Fruit fly (Drosophila melanogaster) whole organism, embryonic: Measurements from ENCODE around the gene Grd.

Source experiments
- BEAF-32 ChIP-seq: fragments of 200-800 bp; sonication (Bioruptor generic); optimal IDR thresholded peaks from 3 replicates; lab custom pipeline; 2017; ENCODE audit warnings: missing biosample characterization, missing genetic modification characterization, mild to moderate bottlenecking, moderate library complexity, missing genetic modification reagents
- CG1024 ChIP-seq: fragments of 200-800 bp; sonication (Bioruptor generic); IDR thresholded peaks from 2 replicates; pipeline ENCODE4 v1.3.6; 2022; ENCODE audit warnings: missing biosample characterization, missing genetic modification characterization
- CG10321 ChIP-seq: fragments of 200-800 bp; sonication (Bioruptor generic); IDR thresholded peaks from 2 replicates; pipeline ENCODE4 v1.3.6; 2022; ENCODE audit warnings: missing biosample characterization, missing genetic modification characterization
- CG11504 ChIP-seq: fragments of 200-800 bp; sonication (Bioruptor generic); optimal IDR thresholded peaks from 3 replicates; lab custom pipeline; 2019; ENCODE audit warnings: missing biosample characterization, mild to moderate bottlenecking, missing genetic modification characterization, moderate library complexity
- CG11560 ChIP-seq: fragments of 200-800 bp; sonication (Bioruptor generic); IDR thresholded peaks from 3 replicates; pipeline ENCODE4 v1.3.6; 2022; ENCODE audit warnings: missing biosample characterization, missing genetic modification characterization
- CG12769 ChIP-seq: fragments of 200-800 bp; sonication (Bioruptor generic); optimal IDR thresholded peaks from 2 replicates; lab custom pipeline; 2019; ENCODE audit warnings: missing biosample characterization, mild to moderate bottlenecking, missing genetic modification characterization, moderate library complexity
- CG13296 ChIP-seq: fragments of 200-800 bp; sonication (Bioruptor generic); optimal IDR thresholded peaks from 3 replicates; lab custom pipeline; 2018; ENCODE audit warnings: missing biosample characterization, mild to moderate bottlenecking, missing genetic modification characterization
- CG14014 ChIP-seq: fragments of 200-800 bp; sonication (Bioruptor generic); IDR thresholded peaks from 2 replicates; pipeline ENCODE4 v1.3.6; 2022; ENCODE audit warnings: missing biosample characterization, missing genetic modification characterization
- CG14860 ChIP-seq: fragments of 200-800 bp; sonication (Bioruptor generic); IDR thresholded peaks from 3 replicates; pipeline ENCODE4 v1.3.6; 2022; ENCODE audit warnings: missing biosample characterization, missing genetic modification characterization; ENCODE audit not compliant: partially characterized antibody
- CG2875 ChIP-seq: fragments of 200-800 bp; sonication (Bioruptor generic); optimal IDR thresholded peaks from 2 replicates; lab custom pipeline; 2017; ENCODE audit warnings: missing biosample characterization, mild to moderate bottlenecking, missing genetic modification characterization, missing genetic modification reagents
- CG3163 ChIP-seq: fragments of 200-800 bp; sonication (Bioruptor generic); optimal IDR thresholded peaks from 3 replicates; lab custom pipeline; 2016; ENCODE audit warnings: missing biosample characterization, missing genetic modification characterization
- CG42726 ChIP-seq: fragments of 200-800 bp; sonication (Bioruptor generic); IDR thresholded peaks from 2 replicates; pipeline ENCODE4 v1.3.6; 2022; ENCODE audit warnings: missing biosample characterization, missing genetic modification characterization; ENCODE audit not compliant: partially characterized antibody
- CG5180 ChIP-seq: fragments of 200-800 bp; sonication (Bioruptor generic); optimal IDR thresholded peaks from 3 replicates; lab custom pipeline; 2017; ENCODE audit warnings: missing biosample characterization, missing genetic modification characterization, mild to moderate bottlenecking, moderate library complexity, missing genetic modification reagents
- CG6175 ChIP-seq: fragments of 200-800 bp; sonication (Bioruptor generic); IDR thresholded peaks from 3 replicates; pipeline ENCODE4 v1.3.6; 2022; ENCODE audit warnings: missing biosample characterization, missing genetic modification characterization
- CG6689 ChIP-seq: fragments of 200-800 bp; sonication (Bioruptor generic); IDR thresholded peaks from 2 replicates; pipeline ENCODE4 v1.3.6; 2022; ENCODE audit warnings: missing biosample characterization, missing genetic modification characterization
- CG7372 ChIP-seq: fragments of 200-800 bp; sonication (Bioruptor generic); IDR thresholded peaks from 2 replicates; pipeline ENCODE4 v1.3.6; 2022; ENCODE audit warnings: missing biosample characterization, missing genetic modification characterization
- CrebB ChIP-seq: fragments of 200-800 bp; sonication (Bioruptor generic); optimal IDR thresholded peaks from 3 replicates; lab custom pipeline; 2018; ENCODE audit warnings: missing biosample characterization, mild to moderate bottlenecking, missing genetic modification characterization
- Dbx ChIP-seq: fragments of 200-800 bp; sonication (Bioruptor generic); IDR thresholded peaks from 3 replicates; pipeline ENCODE4 v1.3.6; 2022; ENCODE audit warnings: missing biosample characterization, missing genetic modification characterization
- Doc3 ChIP-seq: fragments of 200-800 bp; sonication (Bioruptor generic); IDR thresholded peaks from 3 replicates; pipeline ENCODE4 v1.3.6; 2022; ENCODE audit warnings: missing biosample characterization, missing genetic modification characterization; ENCODE audit not compliant: partially characterized antibody
- ERR ChIP-seq: fragments of 200-800 bp; sonication (Bioruptor generic); optimal IDR thresholded peaks from 2 replicates; lab custom pipeline; 2016; ENCODE audit warnings: missing biosample characterization, missing genetic modification characterization
- Ets65A ChIP-seq: fragments of 200-800 bp; sonication (Bioruptor generic); peaks from one replicate; lab custom pipeline; 2016; ENCODE audit warnings: missing biosample characterization, missing genetic modification characterization
- HmgZ ChIP-seq: fragments of 200-800 bp; sonication (Bioruptor generic); optimal IDR thresholded peaks from 2 replicates; lab custom pipeline; 2018; ENCODE audit warnings: missing biosample characterization, mild to moderate bottlenecking, missing genetic modification characterization
- Hmr ChIP-seq: fragments of 200-800 bp; sonication (Bioruptor generic); optimal IDR thresholded peaks from 3 replicates; lab custom pipeline; 2017; ENCODE audit warnings: mild to moderate bottlenecking, missing biosample characterization, missing genetic modification reagents, missing genetic modification characterization
- Hr39 ChIP-seq: fragments of >200 bp; optimal IDR thresholded peaks from 2 replicates; lab custom pipeline; 2017
- Hr78 ChIP-seq, 2 experiments: fragments of 200-800 bp in 1 of 2; fragments of >200 bp in 1 of 2; sonication (Bioruptor generic) in 1 of 2; optimal IDR thresholded peaks; 2 replicates each; lab custom pipeline; 2017 to 2019; ENCODE audit warnings: missing biosample characterization in 2 of 2, missing genetic modification characterization in 2 of 2, mild to moderate bottlenecking in 1 of 2, moderate library complexity in 1 of 2
- MBD-R2 ChIP-seq: fragments of 200-800 bp; sonication (Bioruptor generic); IDR thresholded peaks from 2 replicates; pipeline ENCODE4 v1.3.6; 2022; ENCODE audit warnings: missing biosample characterization, missing genetic modification characterization
- Mad ChIP-seq: fragments of 200-800 bp; sonication (Bioruptor generic); optimal IDR thresholded peaks from 2 replicates; lab custom pipeline; 2016; ENCODE audit warnings: missing biosample characterization, missing genetic modification characterization
- Nf-YC ChIP-seq: fragments of 200-800 bp; optimal IDR thresholded peaks from 3 replicates; lab custom pipeline; 2019; ENCODE audit warnings: missing biosample characterization, mild to moderate bottlenecking, missing genetic modification characterization, moderate library complexity
- NfI ChIP-seq: fragments of 200-800 bp; sonication (Bioruptor generic); optimal IDR thresholded peaks from 3 replicates; lab custom pipeline; 2018; ENCODE audit warnings: missing biosample characterization, mild to moderate bottlenecking, missing genetic modification characterization, moderate library complexity
- Ptx1 ChIP-seq: fragments of 200-800 bp; sonication (Bioruptor generic); IDR thresholded peaks from 2 replicates; pipeline ENCODE4 v1.3.6; 2022; ENCODE audit warnings: missing biosample characterization, missing genetic modification characterization
- Sox102F ChIP-seq: fragments of 200-800 bp; sonication (Bioruptor generic); optimal IDR thresholded peaks from 2 replicates; lab custom pipeline; 2018; ENCODE audit warnings: missing biosample characterization, mild to moderate bottlenecking, missing genetic modification characterization, moderate library complexity
- Vsx1 ChIP-seq: fragments of 200-800 bp; sonication (Bioruptor generic); optimal IDR thresholded peaks from 2 replicates; lab custom pipeline; 2017; ENCODE audit warnings: missing biosample characterization, mild to moderate bottlenecking, missing genetic modification characterization, missing genetic modification reagents
- amos ChIP-seq: fragments of 200-800 bp; sonication (Bioruptor generic); IDR thresholded peaks from 2 replicates; pipeline ENCODE4 v1.3.6; 2022; ENCODE audit warnings: missing biosample characterization, missing genetic modification characterization; ENCODE audit not compliant: partially characterized antibody
- ash1 ChIP-seq: fragments of 200-800 bp; sonication (Bioruptor generic); optimal IDR thresholded peaks from 2 replicates; lab custom pipeline; 2018; ENCODE audit warnings: missing biosample characterization, mild to moderate bottlenecking, missing genetic modification characterization
- cas ChIP-seq: fragments of 200-800 bp; sonication (Bioruptor generic); IDR thresholded peaks from 2 replicates; pipeline ENCODE4 v1.3.6; 2022; ENCODE audit warnings: missing biosample characterization, missing genetic modification characterization
- cwo ChIP-seq: fragments of 200-800 bp; sonication (Bioruptor generic); optimal IDR thresholded peaks from 3 replicates; lab custom pipeline; 2017; ENCODE audit warnings: missing biosample characterization, missing genetic modification characterization, mild to moderate bottlenecking, moderate library complexity, missing genetic modification reagents
- en ChIP-seq: fragments of 200-800 bp; sonication (Bioruptor generic); optimal IDR thresholded peaks from 2 replicates; lab custom pipeline; 2016; ENCODE audit warnings: missing biosample characterization, missing genetic modification characterization
- gro ChIP-seq: fragments of 200-800 bp; sonication (Bioruptor generic); optimal IDR thresholded peaks from 2 replicates; lab custom pipeline; 2016; ENCODE audit warnings: missing biosample characterization, missing genetic modification characterization
- inv ChIP-seq: fragments of 200-800 bp; sonication (Bioruptor generic); IDR thresholded peaks from 2 replicates; pipeline ENCODE4 v1.3.6; 2022; ENCODE audit warnings: missing biosample characterization, missing genetic modification characterization; ENCODE audit not compliant: partially characterized antibody
- jumu ChIP-seq: fragments of 200-800 bp; sonication (Bioruptor generic); optimal IDR thresholded peaks from 3 replicates; lab custom pipeline; 2016; ENCODE audit warnings: missing biosample characterization, missing genetic modification characterization
- lilli ChIP-seq: fragments of 200-800 bp; sonication (Bioruptor generic); optimal IDR thresholded peaks from 3 replicates; lab custom pipeline; 2016; ENCODE audit warnings: missing biosample characterization, missing genetic modification characterization
- mam ChIP-seq: fragments of 200-800 bp; sonication (Bioruptor generic); optimal IDR thresholded peaks from 3 replicates; lab custom pipeline; 2016; ENCODE audit warnings: missing biosample characterization, missing genetic modification characterization
- odd ChIP-seq: fragments of 200-800 bp; sonication (Bioruptor generic); optimal IDR thresholded peaks from 2 replicates; lab custom pipeline; 2017; ENCODE audit warnings: missing biosample characterization, mild to moderate bottlenecking, missing genetic modification characterization
- row ChIP-seq: fragments of 200-800 bp; sonication (Bioruptor generic); IDR thresholded peaks from 3 replicates; pipeline ENCODE4 v1.3.6; 2022; ENCODE audit warnings: missing biosample characterization, missing genetic modification characterization
- slou ChIP-seq: fragments of 200-800 bp; sonication (Bioruptor generic); optimal IDR thresholded peaks from 3 replicates; lab custom pipeline; 2016; ENCODE audit warnings: missing biosample characterization, missing genetic modification characterization
- stwl ChIP-seq: fragments of 200-800 bp; sonication (Bioruptor generic); optimal IDR thresholded peaks from 3 replicates; lab custom pipeline; 2018; ENCODE audit warnings: missing biosample characterization, mild to moderate bottlenecking, missing genetic modification characterization, moderate library complexity
- tup ChIP-seq: fragments of 200-800 bp; sonication (Bioruptor generic); optimal IDR thresholded peaks from 2 replicates; lab custom pipeline; 2016; ENCODE audit warnings: missing biosample characterization, mild to moderate bottlenecking, missing genetic modification characterization, moderate library complexity
- unc-4 ChIP-seq: fragments of 200-800 bp; sonication (Bioruptor generic); IDR thresholded peaks from 2 replicates; pipeline ENCODE4 v1.3.6; 2022; ENCODE audit warnings: missing biosample characterization, missing genetic modification characterization; ENCODE audit not compliant: partially characterized antibody
- z ChIP-seq: fragments of 200-800 bp; sonication (Bioruptor generic); IDR thresholded peaks from 3 replicates; pipeline ENCODE4 v1.3.6; 2022; ENCODE audit warnings: missing biosample characterization, missing genetic modification characterization

Grd gene

DNA sequence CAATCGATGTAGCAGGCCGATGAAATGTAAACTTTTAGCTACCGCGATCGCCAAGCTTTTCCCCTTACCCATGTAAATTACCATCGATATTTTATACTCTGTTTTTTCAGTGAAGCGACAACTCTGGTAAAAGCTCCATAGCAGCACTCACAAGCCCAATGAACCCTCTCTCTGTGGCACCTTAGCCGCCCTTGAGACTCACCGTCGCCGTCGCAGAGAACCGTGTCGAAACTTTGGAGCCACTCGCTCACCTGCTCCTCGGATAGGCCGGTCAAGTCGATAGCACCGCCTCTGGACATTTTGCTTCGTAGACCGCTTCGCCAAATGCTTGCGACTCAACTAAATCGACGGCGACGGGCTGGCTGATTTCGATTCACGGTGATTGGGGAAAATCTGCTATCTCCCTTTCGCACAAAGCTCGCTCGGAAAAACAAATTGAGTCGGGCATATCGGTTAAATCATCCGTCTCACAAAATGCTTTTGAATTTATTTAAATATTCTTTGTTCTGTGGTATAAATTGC lies 18.0 kb downstream of the Grd start, which contains the start of gene CG5577 (continued):
- TF ChIP-seq inv (GFP tag; lab: Robert Waterston, UW) (peak; percentile 45; the same call in 1 of the 2 replicates), amos (GFP tag; lab: Robert Waterston, UW) (peak; percentile 65; the same call in 1 of the 2 replicates), mam (GFP tag; lab: Kevin White, UChicago) (peak; percentile 22), cwo (GFP tag; lab: Kevin White, UChicago) (peak; percentile 40), Vsx1 (GFP tag; lab: Kevin White, UChicago) (no peak), CG14014 (GFP tag; lab: Robert Waterston, UW) (peak; percentile 32; the same call in 1 of the 2 replicates), NfI (GFP tag; lab: Kevin White, UChicago) (peak; percentile 21), lilli (GFP tag; lab: Kevin White, UChicago) (peak; percentile 30), Sox102F (GFP tag; lab: Kevin White, UChicago) (no peak), Mad (no peak), Hmr (GFP tag; lab: Kevin White, UChicago) (peak; percentile 46), slou (GFP tag; lab: Kevin White, UChicago) (no peak), HmgZ (peak; percentile 75), stwl (tag; lab: Kevin White, UChicago) (peak; percentile 8), CG2875 (no peak), Hr39 (no peak), odd (GFP tag; lab: Kevin White, UChicago) (peak; percentile 10), CG11504 (tag; lab: Kevin White, UChicago) (no peak), gro (GFP tag; lab: Kevin White, UChicago) (no peak), en (GFP tag; lab: Kevin White, UChicago) (no peak), CG13296 (peak; percentile 55), CG42726 (peak; percentile 39; the same call in 1 of the 2 replicates), CG6175 (GFP tag; lab: Robert Waterston, UW) (peak; percentile 97), CG14860 (GFP tag; lab: Robert Waterston, UW) (peak; percentile 43; the same call in 1 of the 3 replicates), cas (no peak), Doc3 (GFP tag; lab: Robert Waterston, UW) (no peak), jumu (GFP tag; lab: Kevin White, UChicago) (no peak), CG6689 (GFP tag; lab: Robert Waterston, UW) (peak; percentile 32; the same call in 1 of the 2 replicates), Ets65A (GFP tag; lab: Kevin White, UChicago) (no peak), CrebB (tag; lab: Kevin White, UChicago) (no peak), BEAF-32 (GFP tag; lab: Kevin White, UChicago) (peak; percentile 60), MBD-R2 (peak; percentile 15; the same call in 1 of the 2 replicates), CG11560 (tag; lab: Robert Waterston, UW) (no peak), CG5180 (GFP tag; lab: Kevin White, UChicago) (no peak), CG7372 (GFP tag; lab: Robert Waterston, UW) (no peak), tup (GFP tag; lab: Kevin White, UChicago) (no peak), Ptx1 (GFP tag; lab: Robert Waterston, UW) (no peak), Dbx (GFP tag; lab: Robert Waterston, UW) (peak; percentile 62; the same call in 1 of the 3 replicates), z (0 out of 3 replicates have a peak, but pooled peaks have one; percentile 47), row (peak; percentile 74), CG1024 (GFP tag; lab: Robert Waterston, UW) (no peak), CG12769 (tag; lab: Kevin White, UChicago) (peak; percentile 82), ash1 (GFP tag; lab: Kevin White, UChicago) (no peak), ERR (GFP tag; lab: Kevin White, UChicago) (peak; percentile 31), CG3163 (GFP tag; lab: Kevin White, UChicago) (peak; percentile 14), CG10321 (GFP tag; lab: Robert Waterston, UW) (no peak), Hr78 (GFP tag; optimal IDR thresholded peaks at IDR 0.05; lab: Kevin White, UChicago) (peak in 1 of 2 experiments; percentile 13), unc-4 (GFP tag; lab: Robert Waterston, UW) (peak; percentile 75), Nf-YC (tag; lab: Kevin White, UChicago) (peak; percentile 90)
